Worm (Caenorhabditis elegans): ENCODE data around the gene nit-1.

- no peak for TF ChIP-seq dpff-1 (tag; optimal IDR thresholded peaks at IDR 0.05)
- TF ChIP-seq tlf-1 (GFP tag; optimal IDR thresholded peaks at IDR 0.05), result no peak
- no peak for TF ChIP-seq rpc-1 (optimal IDR thresholded peaks at IDR 0.05)
- TF ChIP-seq rpc-1 (tag; optimal IDR thresholded peaks at IDR 0.05), result no peak
- TF ChIP-seq aptf-2 (GFP tag; conservative IDR thresholded peaks at IDR 0.05), result no peak
- no peak for TF ChIP-seq nhr-120 (GFP tag; IDR thresholded peaks at IDR 0.05)
- TF ChIP-seq nhr-179 (tag; optimal IDR thresholded peaks at IDR 0.05), result no peak
- no peak for TF ChIP-seq let-607 (tag; optimal IDR thresholded peaks at IDR 0.05)
- TF ChIP-seq ceh-58 (GFP tag; IDR thresholded peaks at IDR 0.05), result no peak
- no peak for TF ChIP-seq ztf-28 (GFP tag; IDR thresholded peaks at IDR 0.05)
- TF ChIP-seq Y95B8A.8 (GFP tag; IDR thresholded peaks at IDR 0.05), result no peak
These were observed 34.4 kb upstream of the nit-1 start for ce11 chrIII:3887586-3887985.

Measured in whole organism, young adult.